Fruit fly (Drosophila melanogaster) whole organism, embryonic: ENCODE results near the gene CG10068.

ENCODE experiments used
- Abd-B ChIP-seq: fragments of 200-800 bp; sonication (Bioruptor generic); optimal IDR thresholded peaks from 2 replicates; lab custom pipeline; 2018; ENCODE audit warnings: missing biosample characterization, mild to moderate bottlenecking, missing genetic modification characterization, moderate library complexity
- BEAF-32 ChIP-seq: fragments of 200-800 bp; sonication (Bioruptor generic); optimal IDR thresholded peaks from 3 replicates; lab custom pipeline; 2017; ENCODE audit warnings: missing biosample characterization, missing genetic modification characterization, mild to moderate bottlenecking, moderate library complexity, missing genetic modification reagents
- Bgb ChIP-seq: fragments of 200-800 bp; sonication (Bioruptor generic); IDR thresholded peaks from 2 replicates; pipeline ENCODE4 v1.3.6; 2022; ENCODE audit warnings: missing biosample characterization, missing genetic modification characterization; ENCODE audit not compliant: partially characterized antibody
- CG10147 ChIP-seq: fragments of 200-800 bp; sonication (Bioruptor generic); optimal IDR thresholded peaks from 2 replicates; lab custom pipeline; 2019; ENCODE audit warnings: missing biosample characterization, mild to moderate bottlenecking, missing genetic modification characterization, moderate library complexity
- CG10267 ChIP-seq: fragments of 200-800 bp; sonication (Bioruptor generic); optimal IDR thresholded peaks from 2 replicates; lab custom pipeline; 2018; ENCODE audit warnings: missing biosample characterization, mild to moderate bottlenecking, missing genetic modification characterization, moderate library complexity
- CG12219 ChIP-seq: fragments of 200-800 bp; sonication (Bioruptor generic); optimal IDR thresholded peaks from 3 replicates; lab custom pipeline; 2018; ENCODE audit warnings: missing biosample characterization, mild to moderate bottlenecking, missing genetic modification characterization
- CG14710 ChIP-seq: fragments of 200-800 bp; sonication (Bioruptor generic); optimal IDR thresholded peaks from 3 replicates; lab custom pipeline; 2019; ENCODE audit warnings: missing biosample characterization, mild to moderate bottlenecking, missing genetic modification characterization, moderate library complexity
- CG17328 ChIP-seq: fragments of 200-800 bp; sonication (Bioruptor generic); IDR thresholded peaks from 2 replicates; pipeline ENCODE4 v1.3.6; 2022; ENCODE audit warnings: missing biosample characterization, missing genetic modification characterization
- CG2116 ChIP-seq: fragments of 200-800 bp; sonication (Bioruptor generic); optimal IDR thresholded peaks from 3 replicates; lab custom pipeline; 2018; ENCODE audit warnings: missing biosample characterization, mild to moderate bottlenecking, missing genetic modification characterization
- CG30431 ChIP-seq: fragments of 200-800 bp; sonication (Bioruptor generic); optimal IDR thresholded peaks from 2 replicates; lab custom pipeline; 2017; ENCODE audit warnings: missing biosample characterization, missing genetic modification characterization
- CG31365 ChIP-seq: fragments of 200-800 bp; sonication (Bioruptor generic); optimal IDR thresholded peaks from 2 replicates; lab custom pipeline; 2018; ENCODE audit warnings: missing biosample characterization, mild to moderate bottlenecking, missing genetic modification characterization
- CG31388 ChIP-seq: fragments of 200-800 bp; sonication (Bioruptor generic); optimal IDR thresholded peaks from 2 replicates; lab custom pipeline; 2016; ENCODE audit warnings: missing biosample characterization, missing genetic modification characterization
- CG3407 ChIP-seq: fragments of 200-800 bp; sonication (Bioruptor generic); optimal IDR thresholded peaks from 2 replicates; lab custom pipeline; 2018; ENCODE audit warnings: missing biosample characterization, mild to moderate bottlenecking, missing genetic modification characterization
- CG3726 ChIP-seq: fragments of 200-800 bp; sonication (Bioruptor generic); IDR thresholded peaks from 3 replicates; pipeline ENCODE4, ENCODE4 v1.3.6; 2022; ENCODE audit warnings: missing biosample characterization, missing genetic modification characterization
- CG42726 ChIP-seq: fragments of 200-800 bp; sonication (Bioruptor generic); IDR thresholded peaks from 2 replicates; pipeline ENCODE4 v1.3.6; 2022; ENCODE audit warnings: missing biosample characterization, missing genetic modification characterization; ENCODE audit not compliant: partially characterized antibody
- CG6791 ChIP-seq: fragments of 200-800 bp; sonication (Bioruptor generic); IDR thresholded peaks from 3 replicates; pipeline ENCODE4 v1.3.6; 2022; ENCODE audit warnings: missing biosample characterization, missing genetic modification characterization; ENCODE audit not compliant: partially characterized antibody
- CG7928 ChIP-seq: fragments of 200-800 bp; sonication (Bioruptor generic); optimal IDR thresholded peaks from 2 replicates; lab custom pipeline; 2017; ENCODE audit warnings: missing biosample characterization, mild to moderate bottlenecking, missing genetic modification characterization
- CG7963 ChIP-seq: fragments of 200-800 bp; sonication (Bioruptor generic); IDR thresholded peaks from 3 replicates; pipeline ENCODE4 v1.3.6; 2022; ENCODE audit warnings: missing biosample characterization, missing genetic modification characterization; ENCODE audit not compliant: partially characterized antibody
- CG9437 ChIP-seq: fragments of 200-800 bp; sonication (Bioruptor generic); optimal IDR thresholded peaks from 2 replicates; lab custom pipeline; 2018; ENCODE audit warnings: missing biosample characterization, mild to moderate bottlenecking, missing genetic modification characterization
- CkIIα-i1 ChIP-seq: fragments of 200-800 bp; sonication (Bioruptor generic); IDR thresholded peaks from 2 replicates; pipeline ENCODE4 v1.3.6; 2022; ENCODE audit warnings: missing biosample characterization, missing genetic modification characterization
- CrebB ChIP-seq: fragments of 200-800 bp; sonication (Bioruptor generic); optimal IDR thresholded peaks from 3 replicates; lab custom pipeline; 2018; ENCODE audit warnings: missing biosample characterization, mild to moderate bottlenecking, missing genetic modification characterization
- D19B ChIP-seq: fragments of 200-800 bp; sonication (Bioruptor generic); optimal IDR thresholded peaks from 2 replicates; lab custom pipeline; 2017; ENCODE audit warnings: missing biosample characterization, mild to moderate bottlenecking, missing genetic modification characterization
- Doc3 ChIP-seq: fragments of 200-800 bp; sonication (Bioruptor generic); IDR thresholded peaks from 3 replicates; pipeline ENCODE4 v1.3.6; 2022; ENCODE audit warnings: missing biosample characterization, missing genetic modification characterization; ENCODE audit not compliant: partially characterized antibody
- HLH3B ChIP-seq: fragments of 200-800 bp; sonication (Bioruptor generic); IDR thresholded peaks from 2 replicates; pipeline ENCODE4 v1.3.6; 2022; ENCODE audit warnings: missing biosample characterization, missing genetic modification characterization
- HLH54F ChIP-seq: fragments of 200-800 bp; sonication (Bioruptor generic); optimal IDR thresholded peaks from 3 replicates; lab custom pipeline; 2016; ENCODE audit warnings: missing biosample characterization, missing genetic modification characterization
- HmgZ ChIP-seq: fragments of 200-800 bp; sonication (Bioruptor generic); optimal IDR thresholded peaks from 2 replicates; lab custom pipeline; 2018; ENCODE audit warnings: missing biosample characterization, mild to moderate bottlenecking, missing genetic modification characterization
- Hmx ChIP-seq: fragments of 200-800 bp; sonication (Bioruptor generic); optimal IDR thresholded peaks from 2 replicates; lab custom pipeline; 2016; ENCODE audit warnings: missing biosample characterization, missing genetic modification characterization
- Mes4 ChIP-seq: fragments of 200-800 bp; sonication (Bioruptor generic); optimal IDR thresholded peaks from 2 replicates; lab custom pipeline; 2016; ENCODE audit warnings: missing biosample characterization, missing genetic modification characterization
- Opbp ChIP-seq: fragments of 200-800 bp; sonication (Bioruptor generic); IDR thresholded peaks from 3 replicates; pipeline ENCODE4 v1.3.6; 2022; ENCODE audit warnings: missing biosample characterization, missing genetic modification characterization; ENCODE audit not compliant: partially characterized antibody
- Pdp1 ChIP-seq, 2 experiments: fragments of 200-800 bp; sonication (Bioruptor generic); optimal IDR thresholded peaks; 3 replicates each; lab custom pipeline; 2016; ENCODE audit warnings: missing biosample characterization in 2 of 2, missing genetic modification characterization in 2 of 2, mild to moderate bottlenecking in 1 of 2, moderate library complexity in 1 of 2
- abd-A ChIP-seq: fragments of 200-800 bp; sonication (Bioruptor generic); optimal IDR thresholded peaks from 3 replicates; lab custom pipeline; 2019; ENCODE audit warnings: missing biosample characterization, mild to moderate bottlenecking, missing genetic modification characterization, moderate library complexity
- az2 ChIP-seq: fragments of 200-800 bp; sonication (Bioruptor generic); optimal IDR thresholded peaks from 3 replicates; lab custom pipeline; 2016; ENCODE audit warnings: missing biosample characterization, missing genetic modification characterization
- bsh ChIP-seq, 2 experiments: fragments of 200-800 bp; sonication (Bioruptor generic); optimal IDR thresholded peaks; 2 replicates each; lab custom pipeline; 2017 to 2018; ENCODE audit warnings: mild to moderate bottlenecking in 2 of 2, missing biosample characterization in 2 of 2, missing genetic modification characterization in 2 of 2, moderate library complexity in 1 of 2
- chif ChIP-seq, 2 experiments: fragments of 200-800 bp; sonication (Bioruptor generic); optimal IDR thresholded peaks; 3 replicates each; lab custom pipeline; 2016; ENCODE audit warnings: missing biosample characterization in 2 of 2, missing genetic modification characterization in 2 of 2
- eve ChIP-seq, 2 experiments: fragments of >200 bp; optimal IDR thresholded peaks; 2 replicates each; lab custom pipeline; 2017; ENCODE audit warnings: missing biosample characterization in 2 of 2, missing genetic modification characterization in 2 of 2
- fu2 ChIP-seq: fragments of 200-800 bp; sonication (Bioruptor generic); optimal IDR thresholded peaks from 2 replicates; lab custom pipeline; 2016; ENCODE audit warnings: missing biosample characterization, missing genetic modification characterization
- gcm2 ChIP-seq: fragments of 200-800 bp; sonication (Bioruptor generic); optimal IDR thresholded peaks from 2 replicates; lab custom pipeline; 2016; ENCODE audit warnings: missing biosample characterization, missing genetic modification characterization
- gem ChIP-seq: fragments of 200-800 bp; sonication (Bioruptor generic); optimal IDR thresholded peaks from 2 replicates; lab custom pipeline; 2019; ENCODE audit warnings: missing biosample characterization, mild to moderate bottlenecking, missing genetic modification characterization, moderate library complexity
- jumu ChIP-seq: fragments of 200-800 bp; sonication (Bioruptor generic); optimal IDR thresholded peaks from 3 replicates; lab custom pipeline; 2016; ENCODE audit warnings: missing biosample characterization, missing genetic modification characterization
- oc ChIP-seq: fragments of 200-800 bp; sonication (Bioruptor generic); optimal IDR thresholded peaks from 2 replicates; lab custom pipeline; 2018; ENCODE audit warnings: missing biosample characterization, mild to moderate bottlenecking, missing genetic modification characterization, moderate library complexity
- pzg ChIP-seq: fragments of 200-800 bp; sonication (Bioruptor generic); optimal IDR thresholded peaks from 3 replicates; lab custom pipeline; 2018; ENCODE audit warnings: missing biosample characterization, mild to moderate bottlenecking, missing genetic modification characterization, moderate library complexity
- row ChIP-seq: fragments of 200-800 bp; sonication (Bioruptor generic); IDR thresholded peaks from 3 replicates; pipeline ENCODE4 v1.3.6; 2022; ENCODE audit warnings: missing biosample characterization, missing genetic modification characterization
- run ChIP-seq: fragments of 200-800 bp; sonication (Bioruptor generic); optimal IDR thresholded peaks from 3 replicates; lab custom pipeline; 2018; ENCODE audit warnings: missing biosample characterization, mild to moderate bottlenecking, missing genetic modification characterization
- sens ChIP-seq: fragments of 200-800 bp; sonication (Bioruptor generic); peaks from one replicate; lab custom pipeline; 2016; ENCODE audit warnings: missing biosample characterization, missing genetic modification characterization
- sna ChIP-seq: fragments of 200-800 bp; sonication (Bioruptor generic); IDR thresholded peaks from 2 replicates; pipeline ENCODE4 v1.3.6; 2022; ENCODE audit warnings: missing biosample characterization, missing genetic modification characterization; ENCODE audit not compliant: partially characterized antibody
- tio ChIP-seq: fragments of 200-800 bp; sonication (Bioruptor generic); optimal IDR thresholded peaks from 2 replicates; lab custom pipeline; 2017; ENCODE audit warnings: missing biosample characterization, missing genetic modification characterization, inconsistent platforms
- tna ChIP-seq: fragments of 200-800 bp; sonication (Bioruptor generic); IDR thresholded peaks from 2 replicates; pipeline ENCODE4 v1.3.6; 2022; ENCODE audit warnings: missing biosample characterization, missing genetic modification characterization; ENCODE audit not compliant: partially characterized antibody
- trem ChIP-seq: fragments of 200-800 bp; optimal IDR thresholded peaks from 3 replicates; lab custom pipeline; 2019; ENCODE audit warnings: missing biosample characterization, mild to moderate bottlenecking, missing genetic modification characterization, moderate library complexity
- unc-4 ChIP-seq: fragments of 200-800 bp; sonication (Bioruptor generic); IDR thresholded peaks from 2 replicates; pipeline ENCODE4 v1.3.6; 2022; ENCODE audit warnings: missing biosample characterization, missing genetic modification characterization; ENCODE audit not compliant: partially characterized antibody

Gene CG10068

dm6 chr3R:7130827-7131226 is 3.0 kb upstream of the CG10068 start (continued):
- TF ChIP-seq CG14710 (tag; lab: Kevin White, UChicago), result peak; percentile 17
- no peak for TF ChIP-seq CG12219
- peak; percentile 93 for TF ChIP-seq sna
- TF ChIP-seq gem (tag; lab: Kevin White, UChicago), result no peak
- no peak for TF ChIP-seq Hmx (GFP tag; lab: Kevin White, UChicago)
- TF ChIP-seq Opbp (GFP tag; lab: Robert Waterston, UW), result peak; percentile 97
- TF ChIP-seq CG30431 (GFP tag; lab: Kevin White, UChicago), result no peak
- TF ChIP-seq sens, result peak; percentile 64
- peak; percentile 96 for TF ChIP-seq Bgb
- peak; percentile 73 for TF ChIP-seq trem (tag; lab: Kevin White, UChicago)
- peak; percentile 8; the same call in 1 of the 3 replicates for TF ChIP-seq row (GFP tag; lab: Robert Waterston, UW)
- TF ChIP-seq pzg (GFP tag; lab: Kevin White, UChicago), result peak; percentile 50
- peak; percentile 15 for TF ChIP-seq az2 (GFP tag; lab: Kevin White, UChicago)
- no peak for TF ChIP-seq fu2 (GFP tag; lab: Kevin White, UChicago)
- TF ChIP-seq CG9437 (GFP tag; lab: Kevin White, UChicago), result peak; percentile 48
- TF ChIP-seq chif (GFP tag; optimal IDR thresholded peaks at IDR 0.05; lab: Kevin White, UChicago), result no peak
- TF ChIP-seq CG42726 (GFP tag; lab: Robert Waterston, UW), result peak; percentile 95
- no peak for TF ChIP-seq D19B (GFP tag; lab: Kevin White, UChicago)
- 0 out of 2 replicates have a peak, but pooled peaks have one; percentile 10 for TF ChIP-seq HLH3B
- peak; percentile 29 for TF ChIP-seq CG31365 (tag; lab: Kevin White, UChicago)
- no peak for TF ChIP-seq HLH54F
- no peak for TF ChIP-seq CG31388 (GFP tag; lab: Kevin White, UChicago)
- peak; percentile 33 for TF ChIP-seq abd-A (tag; lab: Kevin White, UChicago)
- TF ChIP-seq CG17328 (GFP tag; lab: Robert Waterston, UW), result 0 out of 2 replicates have a peak, but pooled peaks have one; percentile 14
- no peak for TF ChIP-seq CkIIα-i1 (GFP tag; lab: Robert Waterston, UW)
- no peak for TF ChIP-seq eve (GFP tag; optimal IDR thresholded peaks at IDR 0.05; lab: Kevin White, UChicago)
- TF ChIP-seq jumu (GFP tag; lab: Kevin White, UChicago), result no peak
- TF ChIP-seq bsh (GFP tag; optimal IDR thresholded peaks at IDR 0.05; lab: Kevin White, UChicago), result no peak
- TF ChIP-seq Abd-B (GFP tag; lab: Kevin White, UChicago), result no peak
- no peak for TF ChIP-seq CG3407 (GFP tag; lab: Kevin White, UChicago)
- TF ChIP-seq CG3726 (GFP tag; lab: Robert Waterston, UW), result no peak
- TF ChIP-seq BEAF-32 (GFP tag; lab: Kevin White, UChicago), result peak; percentile 79
- peak; percentile 94 for TF ChIP-seq unc-4 (GFP tag; lab: Robert Waterston, UW)
- peak; percentile 53 for TF ChIP-seq HmgZ (tag; lab: Kevin White, UChicago)
- TF ChIP-seq CG10147 (GFP tag; lab: Kevin White, UChicago), result no peak
- no peak for TF ChIP-seq CrebB (tag; lab: Kevin White, UChicago)
- peak; percentile 32 for TF ChIP-seq CG10267 (tag; lab: Kevin White, UChicago)
- no peak for TF ChIP-seq run (tag; lab: Kevin White, UChicago)
- TF ChIP-seq Mes4 (GFP tag; lab: Kevin White, UChicago), result no peak
- TF ChIP-seq CG2116, result peak; percentile 21
- peak; percentile 98 for TF ChIP-seq CG6791 (GFP tag; lab: Robert Waterston, UW)
- TF ChIP-seq tio (GFP tag; lab: Kevin White, UChicago), result no peak
- TF ChIP-seq CG7963 (GFP tag; lab: Robert Waterston, UW), result peak; percentile 97
- no peak for TF ChIP-seq gcm2
- TF ChIP-seq Pdp1 (GFP tag; optimal IDR thresholded peaks at IDR 0.05; lab: Kevin White, UChicago), result peak in 1 of 2 experiments; percentile 40
- no peak for TF ChIP-seq CG7928
- peak; percentile 94 for TF ChIP-seq tna
- TF ChIP-seq oc (tag; lab: Kevin White, UChicago), result no peak
- peak; percentile 94 for TF ChIP-seq Doc3 (GFP tag; lab: Robert Waterston, UW)
